Fruit fly (Drosophila melanogaster) whole organism, adult: Measurements from ENCODE around the gene Or85c.

Source experiments
- CG11617 ChIP-seq: fragments of 200-800 bp; sonication (Bioruptor generic); optimal IDR thresholded peaks from 2 replicates; lab custom pipeline; 2017; ENCODE audit warnings: mild to moderate bottlenecking, missing biosample characterization, missing genetic modification reagents, missing genetic modification characterization
- CG12768 ChIP-seq: fragments of 200-800 bp; sonication (Bioruptor generic); optimal IDR thresholded peaks from 2 replicates; lab custom pipeline; 2017; ENCODE audit warnings: missing biosample characterization, missing genetic modification characterization, mild to moderate bottlenecking, moderate library complexity, missing genetic modification reagents
- CG14711 ChIP-seq: fragments of 200-800 bp; sonication (Bioruptor generic); optimal IDR thresholded peaks from 2 replicates; lab custom pipeline; 2018; ENCODE audit warnings: missing biosample characterization, mild to moderate bottlenecking, missing genetic modification characterization, moderate library complexity
- CG1620 ChIP-seq: fragments of 200-800 bp; sonication (Bioruptor generic); optimal IDR thresholded peaks from 2 replicates; lab custom pipeline; 2016; ENCODE audit warnings: missing biosample characterization, missing genetic modification characterization
- CG33017 ChIP-seq: fragments of 200-800 bp; sonication (Bioruptor generic); optimal IDR thresholded peaks from 2 replicates; lab custom pipeline; 2018; ENCODE audit warnings: missing biosample characterization, mild to moderate bottlenecking, missing genetic modification characterization, moderate library complexity
- CG5204 ChIP-seq: fragments of 200-800 bp; sonication (Bioruptor generic); optimal IDR thresholded peaks from 2 replicates; lab custom pipeline; 2016; ENCODE audit warnings: missing biosample characterization, missing genetic modification characterization
- CG7045 ChIP-seq: fragments of 200-800 bp; sonication (Bioruptor generic); optimal IDR thresholded peaks from 2 replicates; lab custom pipeline; 2017; ENCODE audit warnings: missing biosample characterization, mild to moderate bottlenecking, missing genetic modification characterization
- CG7101 ChIP-seq: fragments of 200-800 bp; sonication (Bioruptor generic); optimal IDR thresholded peaks from 2 replicates; lab custom pipeline; 2018; ENCODE audit warnings: missing biosample characterization, mild to moderate bottlenecking, missing genetic modification characterization, moderate library complexity
- Clk ChIP-seq: fragments of 200-800 bp; sonication (Bioruptor generic); optimal IDR thresholded peaks from 2 replicates; lab custom pipeline; 2017; ENCODE audit warnings: missing biosample characterization, missing genetic modification characterization
- Crg-1 ChIP-seq: fragments of 200-800 bp; sonication (Bioruptor generic); optimal IDR thresholded peaks from 2 replicates; lab custom pipeline; 2016; ENCODE audit warnings: missing biosample characterization, missing genetic modification characterization
- Hr96 ChIP-seq: fragments of 200-800 bp; sonication (Bioruptor generic); optimal IDR thresholded peaks from 2 replicates; lab custom pipeline; 2016; ENCODE audit warnings: missing biosample characterization, missing genetic modification characterization
- Mnt ChIP-seq: fragments of 200-800 bp; sonication (Bioruptor generic); optimal IDR thresholded peaks from 2 replicates; lab custom pipeline; 2016; ENCODE audit warnings: missing biosample characterization, mild to moderate bottlenecking, missing genetic modification characterization
- bab1 ChIP-seq: fragments of 200-800 bp; sonication (Bioruptor generic); optimal IDR thresholded peaks from 3 replicates; lab custom pipeline; 2019; ENCODE audit warnings: missing biosample characterization, mild to moderate bottlenecking, missing genetic modification characterization, moderate library complexity
- cic ChIP-seq: fragments of 200-800 bp; sonication (Bioruptor generic); optimal IDR thresholded peaks from 2 replicates; lab custom pipeline; 2017; ENCODE audit warnings: missing biosample characterization, mild to moderate bottlenecking, missing genetic modification characterization, moderate library complexity
- cnc ChIP-seq, 2 experiments: fragments of >200 bp; optimal IDR thresholded peaks; 2 replicates each; lab custom pipeline; 2017
- kay ChIP-seq: fragments of 200-800 bp; sonication (Bioruptor generic); peaks from one replicate; lab custom pipeline; 2016; ENCODE audit warnings: missing biosample characterization, missing genetic modification characterization, borderline replicate concordance
- ovo ChIP-seq: fragments of 200-800 bp; sonication (Bioruptor generic); optimal IDR thresholded peaks from 2 replicates; lab custom pipeline; 2016; ENCODE audit warnings: missing biosample characterization, missing genetic modification characterization
- pad ChIP-seq: fragments of 200-800 bp; sonication (Bioruptor generic); optimal IDR thresholded peaks from 3 replicates; lab custom pipeline; 2017; ENCODE audit warnings: missing biosample characterization, missing genetic modification characterization, mild to moderate bottlenecking, moderate library complexity, missing genetic modification reagents
- tj ChIP-seq: fragments of 200-800 bp; sonication (Bioruptor generic); optimal IDR thresholded peaks from 3 replicates; lab custom pipeline; 2017; ENCODE audit warnings: missing biosample characterization, mild to moderate bottlenecking, missing genetic modification characterization, moderate library complexity
- toe ChIP-seq: fragments of 200-800 bp; sonication (Bioruptor generic); optimal IDR thresholded peaks from 2 replicates; lab custom pipeline; 2016; ENCODE audit warnings: missing biosample characterization, missing genetic modification characterization

Gene Or85c

DNA sequence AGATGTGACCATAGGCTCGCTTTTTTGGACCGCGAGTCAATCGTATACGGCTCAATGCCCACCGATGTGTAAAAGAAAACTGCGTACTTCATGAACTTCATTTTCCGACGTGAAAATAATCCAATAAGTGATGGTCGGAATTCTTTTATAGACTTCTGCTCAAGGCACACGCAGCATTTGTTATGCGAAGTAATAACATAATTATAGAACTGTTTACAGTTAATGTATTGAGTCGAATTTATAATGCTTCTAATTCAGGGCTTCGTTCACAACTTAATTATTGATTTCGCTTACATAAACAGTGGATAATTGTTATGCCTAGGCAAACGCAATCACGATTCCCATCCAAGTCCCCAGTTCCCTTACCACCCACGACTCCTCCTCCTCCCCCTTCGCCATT, at the start of gene Or85c:
Gene Or85c, minus strand, starts transcription at position 101 of the 400 bp plus-strand sequence.
- TF ChIP-seq Clk (GFP tag; lab: Kevin White, UChicago) = no peak
- TF ChIP-seq CG33017 (tag; lab: Kevin White, UChicago) = no peak
- TF ChIP-seq pad = no peak
- TF ChIP-seq tj = no peak

- TF ChIP-seq bab1 (GFP tag; lab: Kevin White, UChicago) (peak; percentile 40), CG7045 (GFP tag; lab: Kevin White, UChicago) (no peak), Clk (GFP tag; lab: Kevin White, UChicago) (no peak), CG1620 (no peak), CG12768 (GFP tag; lab: Kevin White, UChicago) (peak; percentile 5), Crg-1 (no peak), Hr96 (no peak), CG7101 (tag; lab: Kevin White, UChicago) (peak; percentile 20), pad (no peak), toe (GFP tag; lab: Kevin White, UChicago) (peak; percentile 60), CG14711 (tag; lab: Kevin White, UChicago) (peak; percentile 21)
Measured at dm6 chr3R:8562484-8562886, 49.7 kb upstream of the Or85c start, which contains the start of the genes mRpS18A and CG31460. Gene mRpS18A, minus strand, starts transcription at chr3R:8562593. Gene CG31460, plus strand, starts transcription at chr3R:8562673.

- no peak for TF ChIP-seq ovo (GFP tag; lab: Kevin White, UChicago)
- no peak for TF ChIP-seq CG5204 (GFP tag; lab: Kevin White, UChicago)
Measured at dm6 chr3R:8561522-8561921, 48.7 kb upstream of the Or85c start, which contains the start of gene pch2. Gene pch2, minus strand, starts transcription at chr3R:8561764.

DNA sequence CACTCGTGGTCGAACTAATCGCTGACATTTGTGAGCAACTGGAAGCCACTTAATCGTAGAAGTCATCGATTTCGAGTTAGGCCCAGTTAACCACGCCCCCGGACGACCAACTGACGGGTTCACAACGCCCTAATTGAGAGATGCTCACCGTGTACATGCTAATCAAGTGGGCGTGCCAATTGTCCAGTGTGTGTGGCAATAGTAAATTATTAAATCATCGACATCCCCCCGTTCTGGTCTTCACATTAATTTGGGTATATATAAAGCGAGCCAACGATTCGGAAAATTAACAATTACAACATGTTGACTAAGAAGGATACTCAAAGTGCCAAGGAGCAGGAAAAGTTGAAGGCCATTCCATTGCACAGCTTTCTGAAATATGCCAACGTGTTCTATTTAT, 39.5 kb upstream of the Or85c start, which contains the start of gene Or85d:
Gene Or85d, plus strand, starts transcription at position 301 of the 400 bp plus-strand sequence.
- TF ChIP-seq pad = no peak
- TF ChIP-seq CG7045 (GFP tag; lab: Kevin White, UChicago) = no peak
- TF ChIP-seq CG7101 (tag; lab: Kevin White, UChicago) = no peak
- no peak for TF ChIP-seq CG5204 (GFP tag; lab: Kevin White, UChicago)
- TF ChIP-seq Hr96 = no peak
- no peak for TF ChIP-seq CG1620
- TF ChIP-seq cnc (optimal IDR thresholded peaks at IDR 0.05; lab: Kevin White, UChicago) = no peak

- TF ChIP-seq pad = no peak
- no peak for TF ChIP-seq toe (GFP tag; lab: Kevin White, UChicago)
- no peak for TF ChIP-seq CG7045 (GFP tag; lab: Kevin White, UChicago)
- no peak for TF ChIP-seq ovo (GFP tag; lab: Kevin White, UChicago)
- no peak for TF ChIP-seq CG5204 (GFP tag; lab: Kevin White, UChicago)
- TF ChIP-seq bab1 (GFP tag; lab: Kevin White, UChicago) = no peak
Measured at dm6 chr3R:8545915-8546314, 33.1 kb upstream of the Or85c start.

DNA sequence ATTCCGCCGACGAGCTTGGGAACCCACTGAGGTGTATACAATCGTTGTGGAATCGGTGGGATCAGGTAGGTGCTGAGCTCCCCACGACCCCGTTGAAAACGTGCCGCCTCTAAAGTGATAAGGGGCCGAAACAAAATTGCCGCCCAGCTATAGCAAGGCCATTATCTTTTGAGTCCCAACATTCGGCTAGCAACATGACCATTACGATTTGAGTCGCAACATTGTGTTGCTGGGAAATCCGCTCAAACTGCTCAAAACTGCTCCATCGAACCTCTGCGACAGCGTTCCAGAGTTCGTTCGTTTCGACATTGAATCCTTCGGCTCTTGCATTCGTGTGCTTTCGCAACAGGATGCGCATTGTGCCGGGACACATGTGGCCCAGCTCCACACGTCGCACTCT, 16.0 kb upstream of the Or85c start, which contains the start of gene CG11741:
Gene CG11741, minus strand, starts transcription at position 16 of the 400 bp plus-strand sequence.
- TF ChIP-seq CG5204 (GFP tag; lab: Kevin White, UChicago) (no peak), CG7101 (tag; lab: Kevin White, UChicago) (no peak), CG14711 (tag; lab: Kevin White, UChicago) (no peak), CG12768 (GFP tag; lab: Kevin White, UChicago) (no peak), ovo (GFP tag; lab: Kevin White, UChicago) (no peak), tj (no peak), Hr96 (no peak), CG11617 (no peak), toe (GFP tag; lab: Kevin White, UChicago) (no peak)

DNA sequence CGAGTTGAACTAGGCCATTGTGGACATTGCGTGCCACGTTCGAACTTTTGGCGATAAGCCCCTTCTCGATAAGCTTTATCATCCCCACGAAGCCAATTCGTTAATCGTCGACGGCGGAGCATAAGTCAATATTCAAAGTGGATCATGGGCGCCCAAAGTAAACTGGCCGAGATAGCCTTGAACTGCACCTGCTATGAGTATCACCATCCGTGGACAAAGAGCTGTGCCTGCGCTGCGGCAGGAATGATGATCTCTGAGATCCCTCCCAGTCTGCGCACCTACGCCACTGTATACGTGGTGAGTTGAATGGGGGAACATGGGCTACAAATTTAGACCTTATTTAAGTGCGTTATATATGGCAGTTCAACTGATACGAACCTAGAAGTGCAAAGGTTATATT, 11.5 kb upstream of the Or85c start:
- no peak for TF ChIP-seq CG7045 (GFP tag; lab: Kevin White, UChicago)
- TF ChIP-seq kay = no peak
- no peak for TF ChIP-seq CG1620
- TF ChIP-seq cnc (optimal IDR thresholded peaks at IDR 0.05; lab: Kevin White, UChicago) = no peak
- no peak for TF ChIP-seq Hr96
- no peak for TF ChIP-seq CG7101 (tag; lab: Kevin White, UChicago)
- no peak for TF ChIP-seq pad
- no peak for TF ChIP-seq Crg-1
- no peak for TF ChIP-seq Mnt
- no peak for TF ChIP-seq tj
- no peak for TF ChIP-seq ovo (GFP tag; lab: Kevin White, UChicago)
- TF ChIP-seq CG33017 (tag; lab: Kevin White, UChicago) = no peak
- TF ChIP-seq CG12768 (GFP tag; lab: Kevin White, UChicago) = no peak
- no peak for TF ChIP-seq Clk (GFP tag; lab: Kevin White, UChicago)

- TF ChIP-seq CG12768 (GFP tag; lab: Kevin White, UChicago) = no peak
- TF ChIP-seq cic = peak; percentile 74
- TF ChIP-seq ovo (GFP tag; lab: Kevin White, UChicago) = no peak
- TF ChIP-seq Mnt = peak; percentile 68
Measured at dm6 chr3R:8523668-8524067, 10.8 kb upstream of the Or85c start, which contains the start of gene CG31259. Gene CG31259, plus strand, starts transcription at chr3R:8523944.
